Worm (Caenorhabditis elegans) whole organism, midembryonic: ENCODE data around the gene F35G12.7.

Source experiments
- flt-1 ChIP-seq: fragments of 200-800 bp; sonication (Bioruptor generic); IDR thresholded peaks from 2 replicates; pipeline ENCODE4 v1.3.6; 2022; ENCODE audit warnings: missing genetic modification characterization, missing compliant biosample characterization
- med-1 ChIP-seq: sonication (generic microtip); optimal IDR thresholded peaks from 2 replicates; lab custom pipeline; 2017; ENCODE audit warnings: missing genetic modification characterization, mild to moderate bottlenecking, missing compliant biosample characterization, antibody characterized with exemption, missing genetic modification reagents; ENCODE audit not compliant: insufficient read depth
- tab-1 ChIP-seq: fragments of 200-800 bp; sonication (Bioruptor generic); IDR thresholded peaks from 2 replicates; pipeline ENCODE4 v1.3.6; 2022; ENCODE audit warnings: missing genetic modification characterization, missing compliant biosample characterization

DNA sequence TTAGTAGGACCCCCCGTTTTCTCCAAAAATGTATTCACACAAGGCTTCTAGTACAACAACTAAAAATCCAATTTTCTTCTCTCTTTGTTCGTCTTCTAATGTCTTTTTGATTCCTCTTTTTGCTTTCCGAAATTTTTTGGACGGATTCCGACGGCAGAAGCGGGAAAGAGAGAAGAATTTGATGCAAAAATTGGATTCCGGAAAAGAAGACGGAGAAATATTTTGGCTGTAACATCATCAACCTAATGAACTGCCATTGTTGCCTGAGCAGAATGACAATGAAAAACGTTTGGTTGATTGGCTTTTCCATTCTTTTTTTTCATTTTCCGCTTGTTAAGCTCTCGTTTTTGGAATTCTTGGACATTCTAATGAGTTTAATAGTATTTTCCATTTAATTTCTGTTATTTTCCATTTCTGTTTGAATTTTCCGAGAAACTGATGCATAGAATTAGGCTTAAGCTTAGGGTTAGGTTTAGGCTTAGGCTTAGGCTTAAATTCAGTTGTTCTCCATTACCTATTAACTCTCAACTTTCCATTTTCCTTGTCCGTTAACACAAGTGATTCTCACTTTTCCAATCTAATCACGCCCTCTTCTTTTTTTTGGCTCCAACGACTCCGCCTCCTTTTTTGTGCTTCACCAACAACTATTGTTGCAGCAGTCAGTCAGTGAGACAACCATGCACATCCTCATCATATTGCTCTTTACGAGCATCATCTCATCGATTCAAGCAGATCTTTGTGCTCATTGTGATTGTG, 35.4 kb upstream of the F35G12.7 start, which contains the start of gene lron-5:
- no peak for TF ChIP-seq tab-1 (GFP tag; lab: Robert Waterston, UW)
- TF ChIP-seq flt-1 (GFP tag; lab: Robert Waterston, UW), result no peak
- no peak for TF ChIP-seq med-1 (GFP tag; lab: Kevin White, UChicago)
